Worm (Caenorhabditis elegans) whole organism, L4 larva: ENCODE measurements around the gene irld-24.

Experiments
- D1046.2 ChIP-seq: fragments of 200-800 bp; sonication (Bioruptor generic); IDR thresholded peaks from 2 replicates; pipeline ENCODE4 v1.3.6; 2022; ENCODE audit warnings: missing genetic modification characterization, missing compliant biosample characterization
- F10B5.3 ChIP-seq: sonication (generic microtip); optimal IDR thresholded peaks from 2 replicates; lab custom pipeline; 2016; ENCODE audit warnings: mild to moderate bottlenecking, missing genetic modification characterization, missing compliant biosample characterization
- F37D6.2 ChIP-seq: sonication (generic microtip); optimal IDR thresholded peaks from 2 replicates; lab custom pipeline; 2016; ENCODE audit warnings: mild to moderate bottlenecking, missing genetic modification characterization, missing compliant biosample characterization
- T20F7.1 ChIP-seq: fragments of 200-800 bp; sonication (Bioruptor generic); optimal IDR thresholded peaks from 2 replicates; lab custom pipeline; 2018; ENCODE audit warnings: mild to moderate bottlenecking, missing genetic modification characterization, missing compliant biosample characterization
- T26A8.4 ChIP-seq: fragments of 200-800 bp; sonication (Bioruptor generic); IDR thresholded peaks from 2 replicates; pipeline ENCODE4 v1.3.6; 2022; ENCODE audit warnings: missing genetic modification characterization, missing compliant biosample characterization
- Y48G9A.11 ChIP-seq: fragments of 200-800 bp; sonication (Bioruptor generic); IDR thresholded peaks from 2 replicates; pipeline ENCODE4 v1.3.6; 2022; ENCODE audit warnings: missing genetic modification reagents, missing genetic modification characterization, missing compliant biosample characterization
- aha-1 ChIP-seq: fragments of 150-350 bp; peaks from one replicate; lab custom pipeline; 2014; ENCODE audit warnings: missing biosample characterization, missing genetic modification characterization
- aly-2 ChIP-seq: sonication (generic microtip); optimal IDR thresholded peaks from 2 replicates; lab custom pipeline; 2018; ENCODE audit warnings: missing biosample characterization, missing genetic modification characterization
- arid-1 ChIP-seq: fragments of 200-800 bp; sonication (Bioruptor generic); conservative IDR thresholded peaks from 2 replicates; pipeline ENCODE4 v1.3.6; 2022; ENCODE audit warnings: missing genetic modification reagents, missing genetic modification characterization, missing compliant biosample characterization
- attf-4 ChIP-seq: sonication (generic microtip); optimal IDR thresholded peaks from 3 replicates; lab custom pipeline; 2017; ENCODE audit warnings: missing biosample characterization, missing genetic modification characterization
- ceh-44 ChIP-seq: fragments of 200-800 bp; sonication (Bioruptor generic); IDR thresholded peaks from 2 replicates; pipeline ENCODE4 v1.3.6; 2022; ENCODE audit warnings: missing genetic modification reagents, missing genetic modification characterization, missing compliant biosample characterization
- ceh-82 ChIP-seq: sonication (generic microtip); optimal IDR thresholded peaks from 2 replicates; lab custom pipeline; 2017; ENCODE audit warnings: missing biosample characterization, missing genetic modification characterization
- cey-2 ChIP-seq: sonication (generic microtip); optimal IDR thresholded peaks from 3 replicates; lab custom pipeline; 2017; ENCODE audit warnings: missing genetic modification characterization, mild to moderate bottlenecking, missing compliant biosample characterization, antibody characterized with exemption, borderline replicate concordance; ENCODE audit not compliant: insufficient read depth
- daf-19 ChIP-seq: fragments of 200-800 bp; sonication (Bioruptor generic); conservative IDR thresholded peaks from 2 replicates; pipeline ENCODE4 v1.3.6; 2022; ENCODE audit warnings: missing genetic modification characterization, missing compliant biosample characterization
- daf-8 ChIP-seq: fragments of 200-800 bp; sonication (Bioruptor generic); IDR thresholded peaks from 2 replicates; pipeline ENCODE4 v1.3.6; 2022; ENCODE audit warnings: missing genetic modification characterization, missing compliant biosample characterization
- dmd-9 ChIP-seq: fragments of 200-800 bp; sonication (Bioruptor generic); IDR thresholded peaks from 2 replicates; pipeline ENCODE4 v1.3.6; 2022; ENCODE audit warnings: missing genetic modification reagents, missing genetic modification characterization, missing compliant biosample characterization
- dpl-1 ChIP-seq: fragments of 150-350 bp; optimal IDR thresholded peaks from 2 replicates; lab custom pipeline; 2014; ENCODE audit warnings: missing biosample characterization, missing genetic modification reagents, missing genetic modification characterization
- dve-1 ChIP-seq: sonication (generic microtip); optimal IDR thresholded peaks from 2 replicates; lab custom pipeline; 2017; ENCODE audit warnings: antibody characterized with exemption, mild to moderate bottlenecking, missing genetic modification characterization, missing compliant biosample characterization; ENCODE audit not compliant: insufficient read depth
- fkh-10 ChIP-seq: fragments of 150-350 bp; optimal IDR thresholded peaks from 2 replicates; lab custom pipeline; 2014; ENCODE audit warnings: missing biosample characterization, missing genetic modification reagents, missing genetic modification characterization
- gei-8 ChIP-seq: fragments of 200-800 bp; sonication (Bioruptor generic); optimal IDR thresholded peaks from 2 replicates; lab custom pipeline; 2018; ENCODE audit warnings: mild to moderate bottlenecking, missing genetic modification characterization, missing compliant biosample characterization
- hlh-30 ChIP-seq: sonication (generic microtip); optimal IDR thresholded peaks from 2 replicates; lab custom pipeline; 2017; ENCODE audit warnings: antibody characterized with exemption, mild to moderate bottlenecking, missing genetic modification characterization, missing compliant biosample characterization; ENCODE audit not compliant: insufficient read depth
- hmg-1.1 ChIP-seq: fragments of 200-800 bp; sonication (Bioruptor generic); IDR thresholded peaks from 2 replicates; pipeline ENCODE4 v1.3.6; 2022; ENCODE audit warnings: missing genetic modification reagents, missing genetic modification characterization, missing compliant biosample characterization
- jun-1 ChIP-seq: fragments of 150-350 bp; optimal IDR thresholded peaks from 2 replicates; lab custom pipeline; 2014; ENCODE audit warnings: missing biosample characterization, missing genetic modification reagents, missing genetic modification characterization
- lin-1 ChIP-seq: fragments of 200-800 bp; sonication (Bioruptor generic); IDR thresholded peaks from 2 replicates; pipeline ENCODE4 v1.3.6; 2022; ENCODE audit warnings: missing genetic modification reagents, missing genetic modification characterization, missing compliant biosample characterization
- lin-13 ChIP-seq: fragments of 150-350 bp; optimal IDR thresholded peaks from 2 replicates; lab custom pipeline; 2014; ENCODE audit warnings: missing biosample characterization, missing genetic modification reagents, missing genetic modification characterization
- lin-29 ChIP-seq: fragments of 200-800 bp; sonication (Bioruptor generic); IDR thresholded peaks from 2 replicates; pipeline ENCODE4 v1.3.6; 2022; ENCODE audit warnings: missing genetic modification reagents, missing genetic modification characterization, missing compliant biosample characterization
- lin-38 ChIP-seq: fragments of 200-800 bp; sonication (Bioruptor generic); IDR thresholded peaks from 2 replicates; pipeline ENCODE4 v1.3.6; 2022; ENCODE audit warnings: missing genetic modification reagents, missing genetic modification characterization, missing compliant biosample characterization
- lin-39 ChIP-seq: fragments of 150-350 bp; optimal IDR thresholded peaks from 2 replicates; lab custom pipeline; 2014; ENCODE audit warnings: missing biosample characterization, missing genetic modification reagents, missing genetic modification characterization
- lir-3 ChIP-seq: sonication (generic microtip); optimal IDR thresholded peaks from 2 replicates; lab custom pipeline; 2016; ENCODE audit warnings: mild to moderate bottlenecking, missing genetic modification characterization, missing compliant biosample characterization
- mdl-1 ChIP-seq, 2 experiments: fragments of 150-350 bp in 1 of 2; sonication (generic microtip) in 1 of 2; optimal IDR thresholded peaks; 2 replicates each; lab custom pipeline; 2014 to 2017; ENCODE audit warnings: missing biosample characterization in 2 of 2, missing genetic modification characterization in 2 of 2
- mxl-2 ChIP-seq: fragments of 200-800 bp; sonication (Bioruptor generic); conservative IDR thresholded peaks from 2 replicates; pipeline ENCODE4 v1.3.6; 2022; ENCODE audit warnings: missing genetic modification reagents, missing genetic modification characterization, missing compliant biosample characterization
- nhr-10 ChIP-seq: fragments of 150-350 bp; optimal IDR thresholded peaks from 2 replicates; lab custom pipeline; 2014; ENCODE audit warnings: missing biosample characterization, missing genetic modification characterization
- nhr-25 ChIP-seq: sonication (generic microtip); optimal IDR thresholded peaks from 2 replicates; lab custom pipeline; 2017; ENCODE audit warnings: missing genetic modification characterization, mild to moderate bottlenecking, missing compliant biosample characterization, antibody characterized with exemption, moderate library complexity, borderline replicate concordance; ENCODE audit not compliant: insufficient read depth
- nhr-42 ChIP-seq: fragments of 200-800 bp; sonication (Bioruptor generic); IDR thresholded peaks from 2 replicates; pipeline ENCODE4 v1.3.6; 2022; ENCODE audit warnings: missing genetic modification characterization, missing compliant biosample characterization
- nhr-6 ChIP-seq: fragments of 150-350 bp; optimal IDR thresholded peaks from 2 replicates; lab custom pipeline; 2014; ENCODE audit warnings: missing biosample characterization, missing genetic modification characterization
- nhr-76 ChIP-seq: fragments of 150-350 bp; optimal IDR thresholded peaks from 2 replicates; lab custom pipeline; 2014; ENCODE audit warnings: missing biosample characterization, missing genetic modification characterization
- nhr-77 ChIP-seq: fragments of 150-350 bp; optimal IDR thresholded peaks from 2 replicates; lab custom pipeline; 2014; ENCODE audit warnings: missing biosample characterization, missing genetic modification characterization
- rbr-2 ChIP-seq: sonication (generic microtip); optimal IDR thresholded peaks from 2 replicates; lab custom pipeline; 2016; ENCODE audit warnings: missing genotype, missing genetic modification characterization, missing compliant biosample characterization
- snpc-4 ChIP-seq: fragments of 150-350 bp; optimal IDR thresholded peaks from 2 replicates; lab custom pipeline; 2014; ENCODE audit warnings: missing biosample characterization, missing genetic modification characterization
- tag-97 ChIP-seq: fragments of 200-800 bp; sonication (Bioruptor generic); IDR thresholded peaks from 2 replicates; pipeline ENCODE4 v1.3.6; 2022; ENCODE audit warnings: missing genetic modification characterization, missing compliant biosample characterization
- unc-130 ChIP-seq: sonication (generic microtip); optimal IDR thresholded peaks from 2 replicates; lab custom pipeline; 2016; ENCODE audit warnings: missing genetic modification reagents, missing genetic modification characterization, missing compliant biosample characterization
- unc-62 ChIP-seq, 3 experiments: fragments of 150-350 bp in 1 of 3; sonication (generic microtip); optimal IDR thresholded peaks in 2 of 3; peaks in 1 of 3; 1 replicate in 1 of 3; 2 replicates in 2 of 3; lab custom pipeline; 2014 to 2017; ENCODE audit warnings: missing biosample characterization in 3 of 3, missing genetic modification characterization in 3 of 3, missing genetic modification reagents in 3 of 3, missing genotype in 1 of 3
- vab-7 ChIP-seq: fragments of 200-800 bp; sonication (Bioruptor generic); IDR thresholded peaks from 2 replicates; pipeline ENCODE4 v1.3.6; 2022; ENCODE audit warnings: missing genetic modification reagents, missing genetic modification characterization, missing compliant biosample characterization
- zag-1 ChIP-seq: fragments of 150-350 bp; optimal IDR thresholded peaks from 2 replicates; lab custom pipeline; 2014; ENCODE audit warnings: missing biosample characterization, missing genetic modification characterization
- zfp-2 ChIP-seq: sonication (generic microtip); optimal IDR thresholded peaks from 2 replicates; lab custom pipeline; 2016; ENCODE audit warnings: mild to moderate bottlenecking, missing genetic modification characterization, missing compliant biosample characterization
- zip-2 ChIP-seq: fragments of 150-350 bp; optimal IDR thresholded peaks from 2 replicates; lab custom pipeline; 2014; ENCODE audit warnings: missing biosample characterization, missing genetic modification characterization
- ztf-11 ChIP-seq: fragments of 150-350 bp; optimal IDR thresholded peaks from 2 replicates; lab custom pipeline; 2014; ENCODE audit warnings: missing biosample characterization, missing genetic modification characterization
- ztf-7 ChIP-seq: fragments of 150-350 bp; optimal IDR thresholded peaks from 2 replicates; lab custom pipeline; 2014; ENCODE audit warnings: missing biosample characterization, missing genetic modification characterization

The irld-24 gene

DNA sequence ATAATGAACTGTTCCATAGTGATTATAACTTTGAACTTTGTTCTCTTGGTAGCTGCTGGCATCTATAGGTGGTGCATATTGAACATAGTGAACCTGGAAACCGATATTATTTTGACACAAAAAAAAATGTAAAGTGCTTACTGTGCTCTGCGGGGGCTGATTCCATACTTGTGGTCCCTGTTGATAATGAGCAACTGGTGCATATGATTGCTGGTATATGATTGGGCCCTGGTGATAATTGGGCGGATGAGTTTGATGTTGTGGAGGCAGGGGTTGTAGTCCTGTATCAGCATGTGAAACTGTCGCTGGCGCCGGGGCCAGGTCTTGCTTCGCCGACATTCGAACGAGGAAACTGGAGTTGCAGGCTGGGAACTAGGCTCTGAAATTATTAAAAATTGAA is 18.1 kb upstream of the irld-24 start, which contains the start of gene pqn-39:
TSS of gene pqn-39 (minus strand) at position 385 of the 400 bp plus-strand sequence.
- TF ChIP-seq unc-62 (GFP tag; optimal IDR thresholded peaks at IDR 0.05 in 1 of 2; lab: Kevin White, UChicago) (peak in 1 of 2 experiments; percentile 91), unc-62 (tag; optimal IDR thresholded peaks at IDR 0.05; lab: Kevin White, UChicago) (no peak), D1046.2 (GFP tag; lab: Robert Waterston, UW) (no peak), hlh-30 (no peak), ztf-7 (tag; lab: Kevin White, UChicago) (no peak), ceh-44 (GFP tag; lab: Robert Waterston, UW) (no peak), fkh-10 (no peak)

DNA sequence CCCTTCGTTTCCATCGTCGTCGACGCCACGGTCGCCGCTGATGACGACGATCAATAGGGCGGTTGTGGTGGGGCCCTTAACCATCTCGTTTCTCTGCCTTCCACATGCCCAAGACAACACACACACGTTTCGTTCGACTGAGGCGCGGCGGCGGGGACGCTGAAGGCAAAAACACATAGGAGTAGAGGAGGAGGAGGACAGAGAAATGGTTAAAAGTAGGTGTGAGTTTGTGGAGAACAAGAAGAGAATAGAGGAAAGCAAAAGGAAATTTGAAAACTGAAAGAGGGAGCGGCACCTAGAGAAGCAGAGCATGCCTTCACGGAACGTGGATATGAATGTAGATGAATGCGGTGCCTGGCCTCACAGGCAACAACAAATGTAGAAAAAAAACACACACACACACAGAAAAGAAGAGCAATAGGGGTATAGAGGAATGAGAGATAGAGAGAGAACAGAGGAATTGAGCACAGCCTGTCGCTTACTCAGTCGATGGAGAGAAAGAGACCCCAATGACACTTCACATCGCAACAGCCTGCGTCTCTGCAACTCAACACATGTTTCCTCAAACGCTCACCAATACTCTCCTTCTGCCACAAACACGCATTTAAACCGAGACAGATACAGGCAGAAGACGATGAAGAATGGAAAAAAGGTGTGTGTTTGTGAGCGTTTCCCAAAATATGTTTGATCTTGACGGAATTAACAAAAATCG is 17.0 kb upstream of the irld-24 start:
- TF ChIP-seq arid-1 (GFP tag; lab: Robert Waterston, UW) (0 out of 2 replicates have a peak, but pooled peaks have one; percentile 9), nhr-6 (tag; lab: Kevin White, UChicago) (no peak), dmd-9 (GFP tag; lab: Robert Waterston, UW) (no peak), lin-39 (tag; lab: Kevin White, UChicago) (no peak), lin-13 (no peak), attf-4 (tag; lab: Kevin White, UChicago) (no peak), daf-8 (GFP tag; lab: Robert Waterston, UW) (0 out of 2 replicates have a peak, but pooled peaks have one; percentile 12), snpc-4 (tag; lab: Kevin White, UChicago) (no peak), Y48G9A.11 (GFP tag; lab: Robert Waterston, UW) (no peak), gei-8 (GFP tag; lab: Kevin White, UChicago) (peak; percentile 52), mxl-2 (GFP tag; lab: Robert Waterston, UW) (no peak), tag-97 (no peak), nhr-77 (tag; lab: Kevin White, UChicago) (peak; percentile 17), nhr-76 (tag; lab: Kevin White, UChicago) (no peak), nhr-42 (GFP tag; lab: Robert Waterston, UW) (no peak), hmg-1.1 (GFP tag; lab: Robert Waterston, UW) (peak; percentile 88), zip-2 (tag; lab: Kevin White, UChicago) (no peak), zfp-2 (no peak), lir-3 (tag; lab: Kevin White, UChicago) (no peak), F37D6.2 (tag; lab: Kevin White, UChicago) (peak; percentile 67), unc-130 (GFP tag; lab: Kevin White, UChicago) (no peak), vab-7 (no peak), T26A8.4 (0 out of 2 replicates have a peak, but pooled peaks have one; percentile 40), zag-1 (tag; lab: Kevin White, UChicago) (peak; percentile 16), aha-1 (tag; lab: Kevin White, UChicago) (peak; percentile 96), nhr-10 (tag; lab: Kevin White, UChicago) (peak; percentile 46), lin-29 (GFP tag; lab: Robert Waterston, UW) (no peak), F10B5.3 (tag; lab: Kevin White, UChicago) (no peak), lin-1 (GFP tag; lab: Robert Waterston, UW) (no peak), ztf-11 (tag; lab: Kevin White, UChicago) (no peak), cey-2 (tag; lab: Kevin White, UChicago) (no peak), mdl-1 (tag; optimal IDR thresholded peaks at IDR 0.05; lab: Kevin White, UChicago) (peak; percentile 58 to 93), nhr-25 (tag; lab: Kevin White, UChicago) (no peak), daf-19 (GFP tag; lab: Robert Waterston, UW) (peak; percentile 91), lin-38 (GFP tag; lab: Robert Waterston, UW) (no peak), rbr-2 (peak; percentile 91), dve-1 (tag; lab: Kevin White, UChicago) (peak; percentile 94), ceh-82 (tag; lab: Kevin White, UChicago) (no peak), T20F7.1 (peak; percentile 56), jun-1 (peak; percentile 50), dpl-1 (peak; percentile 41), ztf-7 (tag; lab: Kevin White, UChicago) (peak; percentile 61), aly-2 (tag; lab: Kevin White, UChicago) (no peak)
